Worm (Caenorhabditis elegans): Measurements from ENCODE around the gene nstp-5.

- TF ChIP-seq mep-1 (tag; optimal IDR thresholded peaks at IDR 0.05): no peak
- TF ChIP-seq elt-3 (tag; optimal IDR thresholded peaks at IDR 0.05): no peak
- no peak for TF ChIP-seq nhr-28 (tag; optimal IDR thresholded peaks at IDR 0.05)
- no peak for TF ChIP-seq snpc-4 (tag; optimal IDR thresholded peaks at IDR 0.05)
Measured at ce11 chrIV:12870315-12870714, 15.0 kb downstream of the nstp-5 start.
